Fruit fly (Drosophila melanogaster): ENCODE data around the gene CG31776.

DNA sequence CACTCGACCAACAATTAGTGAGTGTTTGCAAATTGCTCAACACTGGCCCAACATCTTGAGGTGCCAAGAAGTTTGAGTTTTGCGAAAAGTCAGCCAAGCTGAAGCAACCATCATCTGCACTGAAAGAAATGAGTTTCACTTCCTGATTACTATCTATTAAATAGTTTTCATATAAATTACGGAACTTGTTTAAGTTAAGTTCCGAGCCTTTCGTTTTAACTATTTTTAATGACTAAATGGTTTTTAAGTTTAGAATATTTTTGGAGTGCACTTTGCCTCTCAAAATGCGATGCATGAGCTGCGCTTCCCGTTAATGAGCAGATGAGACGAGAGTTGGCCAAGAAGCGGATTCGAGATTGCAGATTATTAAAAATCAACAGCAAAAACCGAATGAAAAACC is 28.3 kb upstream of the CG31776 start:
- no peak for TF ChIP-seq woc (GFP tag; optimal IDR thresholded peaks at IDR 0.05)
- TF ChIP-seq tai (GFP tag; optimal IDR thresholded peaks at IDR 0.05): no peak
